Worm (Caenorhabditis elegans) whole organism, L4/young adult: Measurements from ENCODE around the gene arc-1.

ENCODE experiments used
- W03F9.2 ChIP-seq: fragments of 150-350 bp; optimal IDR thresholded peaks from 2 replicates; lab custom pipeline; 2014; ENCODE audit warnings: missing biosample characterization, missing genetic modification characterization
- dao-5 ChIP-seq: sonication (generic microtip); optimal IDR thresholded peaks from 2 replicates; lab custom pipeline; 2016; ENCODE audit warnings: missing genotype, missing genetic modification characterization, moderate library complexity, missing compliant biosample characterization
- him-1 ChIP-seq: sonication (generic microtip); optimal IDR thresholded peaks from 2 replicates; lab custom pipeline; 2016; ENCODE audit warnings: missing genotype, missing genetic modification reagents, missing genetic modification characterization, missing compliant biosample characterization

- no peak for TF ChIP-seq him-1
- TF ChIP-seq dao-5 (tag; lab: Kevin White, UChicago), result no peak
- TF ChIP-seq W03F9.2, result no peak
Observed at ce11 chrII:9625930-9626329, 48.8 kb upstream of the arc-1 start.
